Worm (Caenorhabditis elegans): ENCODE results near the gene ZK250.14.

DNA sequence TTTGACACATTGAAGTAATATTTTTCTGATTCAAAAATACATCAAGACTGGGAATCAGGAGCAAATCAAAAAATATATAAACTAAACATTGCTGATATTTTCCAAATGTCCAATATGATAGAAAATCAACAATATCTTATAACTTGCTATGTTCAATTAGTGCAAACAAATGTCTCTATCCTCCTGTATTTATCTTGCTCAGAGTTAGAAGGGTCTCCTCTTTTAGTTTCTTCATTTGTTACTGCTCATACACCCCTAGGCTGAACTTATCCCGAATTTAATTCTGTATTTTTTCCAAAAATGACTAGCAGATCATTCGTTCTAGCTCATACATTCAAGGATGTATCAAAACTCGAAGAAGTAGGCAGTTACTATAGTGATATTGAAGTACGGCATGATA lies 43.0 kb downstream of the ZK250.14 start, which contains the start of gene math-23:
- TF ChIP-seq nhr-76 (tag; optimal IDR thresholded peaks at IDR 0.05) (no peak), nhr-237 (tag; optimal IDR thresholded peaks at IDR 0.05) (no peak), tbx-8 (GFP tag; optimal IDR thresholded peaks at IDR 0.05) (no peak), snpc-4 (tag; optimal IDR thresholded peaks at IDR 0.05) (no peak), zip-8 (tag; optimal IDR thresholded peaks at IDR 0.05) (no peak), ceh-43 (GFP tag; optimal IDR thresholded peaks at IDR 0.05) (no peak), ces-1 (GFP tag; optimal IDR thresholded peaks at IDR 0.05) (no peak), ceh-83 (GFP tag; optimal IDR thresholded peaks at IDR 0.05) (no peak), pha-4 (tag; optimal IDR thresholded peaks at IDR 0.05) (no peak)

Measured in whole organism, mixed stage, embryonic.